Fruit fly (Drosophila melanogaster) whole organism, embryonic: ENCODE results near the gene Traf4.

Source experiments
- Adf1 ChIP-seq: fragments of 200-800 bp; sonication (Bioruptor generic); IDR thresholded peaks from 2 replicates; pipeline ENCODE4 v1.3.6; 2022; ENCODE audit warnings: missing biosample characterization, missing genetic modification characterization
- Bgb ChIP-seq: fragments of 200-800 bp; sonication (Bioruptor generic); IDR thresholded peaks from 2 replicates; pipeline ENCODE4 v1.3.6; 2022; ENCODE audit warnings: missing biosample characterization, missing genetic modification characterization; ENCODE audit not compliant: partially characterized antibody
- Bteb2 ChIP-seq: fragments of 200-800 bp; sonication (Bioruptor generic); optimal IDR thresholded peaks from 2 replicates; lab custom pipeline; 2016; ENCODE audit warnings: missing biosample characterization, missing genetic modification characterization
- CG10543 ChIP-seq: fragments of 200-800 bp; sonication (Bioruptor generic); optimal IDR thresholded peaks from 3 replicates; lab custom pipeline; 2017; ENCODE audit warnings: missing biosample characterization, mild to moderate bottlenecking, missing genetic modification characterization, moderate library complexity
- CG11085 ChIP-seq: fragments of 200-800 bp; sonication (Bioruptor generic); IDR thresholded peaks from 2 replicates; pipeline ENCODE4 v1.3.6; 2022; ENCODE audit warnings: missing biosample characterization, missing genetic modification characterization
- CG11247 ChIP-seq: fragments of 200-800 bp; sonication (Bioruptor generic); IDR thresholded peaks from 2 replicates; pipeline ENCODE4 v1.3.6; 2022; ENCODE audit warnings: missing biosample characterization, missing genetic modification characterization
- CG11504 ChIP-seq: fragments of 200-800 bp; sonication (Bioruptor generic); optimal IDR thresholded peaks from 3 replicates; lab custom pipeline; 2019; ENCODE audit warnings: missing biosample characterization, mild to moderate bottlenecking, missing genetic modification characterization, moderate library complexity
- CG11560 ChIP-seq: fragments of 200-800 bp; sonication (Bioruptor generic); IDR thresholded peaks from 3 replicates; pipeline ENCODE4 v1.3.6; 2022; ENCODE audit warnings: missing biosample characterization, missing genetic modification characterization
- CG12071 ChIP-seq: fragments of 200-800 bp; sonication (Bioruptor generic); optimal IDR thresholded peaks from 3 replicates; lab custom pipeline; 2018; ENCODE audit warnings: missing biosample characterization, mild to moderate bottlenecking, missing genetic modification characterization
- CG12391 ChIP-seq: fragments of 200-800 bp; sonication (Bioruptor generic); optimal IDR thresholded peaks from 3 replicates; lab custom pipeline; 2018; ENCODE audit warnings: missing biosample characterization, mild to moderate bottlenecking, missing genetic modification characterization, moderate library complexity
- CG13624 ChIP-seq: fragments of 200-800 bp; sonication (Bioruptor generic); optimal IDR thresholded peaks from 2 replicates; lab custom pipeline; 2016; ENCODE audit warnings: missing biosample characterization, missing genetic modification characterization
- CG14050 ChIP-seq: fragments of 200-800 bp; sonication (Bioruptor generic); IDR thresholded peaks from 3 replicates; pipeline ENCODE4 v1.3.6; 2022; ENCODE audit warnings: missing biosample characterization, missing genetic modification characterization
- CG15011 ChIP-seq: fragments of 200-800 bp; sonication (Bioruptor generic); optimal IDR thresholded peaks from 3 replicates; lab custom pipeline; 2018; ENCODE audit warnings: missing biosample characterization, mild to moderate bottlenecking, missing genetic modification characterization
- CG1602 ChIP-seq: fragments of 200-800 bp; sonication (Bioruptor generic); optimal IDR thresholded peaks from 3 replicates; lab custom pipeline; 2016; ENCODE audit warnings: missing biosample characterization, missing genetic modification characterization
- CG16863 ChIP-seq: fragments of 200-800 bp; sonication (Bioruptor generic); optimal IDR thresholded peaks from 3 replicates; lab custom pipeline; 2016; ENCODE audit warnings: missing biosample characterization, missing genetic modification characterization
- CG1832 ChIP-seq: fragments of 200-800 bp; sonication (Bioruptor generic); optimal IDR thresholded peaks from 2 replicates; lab custom pipeline; 2017; ENCODE audit warnings: missing biosample characterization, mild to moderate bottlenecking, missing genetic modification characterization, inconsistent platforms
- CG2116 ChIP-seq: fragments of 200-800 bp; sonication (Bioruptor generic); optimal IDR thresholded peaks from 3 replicates; lab custom pipeline; 2018; ENCODE audit warnings: missing biosample characterization, mild to moderate bottlenecking, missing genetic modification characterization
- CG2202 ChIP-seq: fragments of 200-800 bp; sonication (Bioruptor generic); optimal IDR thresholded peaks from 2 replicates; lab custom pipeline; 2018; ENCODE audit warnings: missing biosample characterization, mild to moderate bottlenecking, missing genetic modification characterization
- CG2712 ChIP-seq: fragments of 200-800 bp; optimal IDR thresholded peaks from 3 replicates; lab custom pipeline; 2019; ENCODE audit warnings: missing biosample characterization, mild to moderate bottlenecking, missing genetic modification characterization, moderate library complexity
- CG34376 ChIP-seq: fragments of 200-800 bp; sonication (Bioruptor generic); optimal IDR thresholded peaks from 2 replicates; lab custom pipeline; 2018; ENCODE audit warnings: missing biosample characterization, mild to moderate bottlenecking, missing genetic modification characterization
- CG9727 ChIP-seq: fragments of 200-800 bp; sonication (Bioruptor generic); optimal IDR thresholded peaks from 3 replicates; lab custom pipeline; 2017; ENCODE audit warnings: missing biosample characterization, mild to moderate bottlenecking, missing genetic modification characterization
- D19B ChIP-seq: fragments of 200-800 bp; sonication (Bioruptor generic); optimal IDR thresholded peaks from 2 replicates; lab custom pipeline; 2017; ENCODE audit warnings: missing biosample characterization, mild to moderate bottlenecking, missing genetic modification characterization
- Dek ChIP-seq: fragments of 200-800 bp; sonication (Bioruptor generic); optimal IDR thresholded peaks from 3 replicates; lab custom pipeline; 2019; ENCODE audit warnings: missing biosample characterization, mild to moderate bottlenecking, missing genetic modification characterization, moderate library complexity
- E2f2 ChIP-seq: fragments of 200-800 bp; sonication (Bioruptor generic); IDR thresholded peaks from 2 replicates; pipeline ENCODE4 v1.3.6; 2022; ENCODE audit warnings: missing biosample characterization, missing genetic modification characterization
- Eip74EF ChIP-seq, 2 experiments: fragments of 200-800 bp in 1 of 2; fragments of >200 bp in 1 of 2; sonication (Bioruptor generic) in 1 of 2; optimal IDR thresholded peaks; 2 replicates each; lab custom pipeline; 2017 to 2019; ENCODE audit warnings: missing biosample characterization in 2 of 2, missing genetic modification characterization in 2 of 2, mild to moderate bottlenecking in 1 of 2, moderate library complexity in 1 of 2
- Gsc ChIP-seq: fragments of 200-800 bp; sonication (Bioruptor generic); IDR thresholded peaks from 2 replicates; pipeline ENCODE4 v1.3.6; 2022; ENCODE audit warnings: missing biosample characterization, missing genetic modification characterization
- HLHmδ ChIP-seq: fragments of 200-800 bp; sonication (Bioruptor generic); optimal IDR thresholded peaks from 2 replicates; lab custom pipeline; 2018; ENCODE audit warnings: missing biosample characterization, mild to moderate bottlenecking, missing genetic modification characterization, moderate library complexity
- Lhr ChIP-seq: fragments of 200-800 bp; sonication (Bioruptor generic); optimal IDR thresholded peaks from 3 replicates; lab custom pipeline; 2017; ENCODE audit warnings: mild to moderate bottlenecking, missing biosample characterization, missing genetic modification reagents, missing genetic modification characterization
- Med ChIP-seq: fragments of 200-800 bp; sonication (Bioruptor generic); peaks from one replicate; lab custom pipeline; 2016; ENCODE audit warnings: missing biosample characterization, missing genetic modification characterization, mild to moderate bottlenecking, inconsistent platforms, moderate library complexity
- NFAT ChIP-seq: fragments of 200-800 bp; sonication (Bioruptor generic); IDR thresholded peaks from 2 replicates; pipeline ENCODE4 v1.3.6; 2022; ENCODE audit warnings: missing biosample characterization, missing genetic modification characterization
- Taf1 ChIP-seq: fragments of 200-800 bp; sonication (Bioruptor generic); IDR thresholded peaks from 2 replicates; pipeline ENCODE4 v1.3.6; 2022; ENCODE audit warnings: missing biosample characterization, missing genetic modification characterization
- Xrp1 ChIP-seq: fragments of 200-800 bp; sonication (Bioruptor generic); IDR thresholded peaks from 2 replicates; pipeline ENCODE4 v1.3.6; 2022; ENCODE audit warnings: missing biosample characterization, missing genetic modification characterization
- ash1 ChIP-seq: fragments of 200-800 bp; sonication (Bioruptor generic); optimal IDR thresholded peaks from 2 replicates; lab custom pipeline; 2018; ENCODE audit warnings: missing biosample characterization, mild to moderate bottlenecking, missing genetic modification characterization
- esg ChIP-seq: fragments of 200-800 bp; sonication (Bioruptor generic); conservative IDR thresholded peaks from 2 replicates; pipeline ENCODE4 v1.3.6; 2022; ENCODE audit warnings: missing biosample characterization, missing genetic modification characterization
- jing ChIP-seq: fragments of 200-800 bp; sonication (Bioruptor generic); optimal IDR thresholded peaks from 2 replicates; lab custom pipeline; 2018; ENCODE audit warnings: missing biosample characterization, mild to moderate bottlenecking, missing genetic modification characterization
- kay ChIP-seq: fragments of 200-800 bp; sonication (Bioruptor generic); optimal IDR thresholded peaks from 2 replicates; lab custom pipeline; 2016; ENCODE audit warnings: missing biosample characterization, missing genetic modification characterization
- maf-S ChIP-seq: fragments of 200-800 bp; sonication (Bioruptor generic); optimal IDR thresholded peaks from 2 replicates; lab custom pipeline; 2016; ENCODE audit warnings: missing biosample characterization, missing genetic modification characterization
- mld ChIP-seq: fragments of 200-800 bp; sonication (Bioruptor generic); IDR thresholded peaks from 3 replicates; pipeline ENCODE4 v1.3.6; 2022; ENCODE audit warnings: missing biosample characterization, missing genetic modification characterization; ENCODE audit not compliant: partially characterized antibody
- nerfin-2 ChIP-seq: fragments of 200-800 bp; sonication (Bioruptor generic); IDR thresholded peaks from 2 replicates; pipeline ENCODE4 v1.3.6; 2022; ENCODE audit warnings: missing biosample characterization, missing genetic modification characterization; ENCODE audit not compliant: partially characterized antibody
- pita ChIP-seq: fragments of 200-800 bp; sonication (Bioruptor generic); optimal IDR thresholded peaks from 2 replicates; lab custom pipeline; 2017; ENCODE audit warnings: missing biosample characterization, mild to moderate bottlenecking, missing genetic modification characterization
- prd ChIP-seq, 3 experiments: fragments of >200 bp in 2 of 3; fragments of 200-800 bp in 1 of 3; sonication (Bioruptor generic) in 1 of 3; optimal IDR thresholded peaks in 2 of 3; IDR thresholded peaks in 1 of 3; 2 replicates in 2 of 3; 3 replicates in 1 of 3; pipeline versions ENCODE4 v1.3.6 to Lab custom; 2017 to 2022; ENCODE audit warnings: missing biosample characterization in 1 of 3, missing genetic modification characterization in 1 of 3
- ssp ChIP-seq: fragments of 200-800 bp; sonication (Bioruptor generic); IDR thresholded peaks from 2 replicates; pipeline ENCODE4 v1.3.6; 2022; ENCODE audit warnings: missing biosample characterization, missing genetic modification characterization
- tll ChIP-seq, 2 experiments: fragments of 200-800 bp in 1 of 2; fragments of >200 bp in 1 of 2; sonication (Bioruptor generic) in 1 of 2; optimal IDR thresholded peaks; 2 replicates each; lab custom pipeline; 2017 to 2019; ENCODE audit warnings: missing biosample characterization in 2 of 2, missing genetic modification characterization in 2 of 2, mild to moderate bottlenecking in 1 of 2, moderate library complexity in 1 of 2
- tna ChIP-seq: fragments of 200-800 bp; sonication (Bioruptor generic); IDR thresholded peaks from 2 replicates; pipeline ENCODE4 v1.3.6; 2022; ENCODE audit warnings: missing biosample characterization, missing genetic modification characterization; ENCODE audit not compliant: partially characterized antibody
- twi ChIP-seq: fragments of 200-800 bp; optimal IDR thresholded peaks from 2 replicates; lab custom pipeline; 2019; ENCODE audit warnings: missing biosample characterization, mild to moderate bottlenecking, missing genetic modification characterization, moderate library complexity
- usp ChIP-seq: fragments of >200 bp; optimal IDR thresholded peaks from 2 replicates; lab custom pipeline; 2017; ENCODE audit warnings: missing biosample characterization, missing genetic modification characterization
- vvl ChIP-seq: fragments of 200-800 bp; sonication (Bioruptor generic); IDR thresholded peaks from 2 replicates; pipeline ENCODE4 v1.3.6; 2022; ENCODE audit warnings: missing biosample characterization, missing genetic modification characterization
- zf30C ChIP-seq: fragments of 200-800 bp; sonication (Bioruptor generic); optimal IDR thresholded peaks from 3 replicates; lab custom pipeline; 2018; ENCODE audit warnings: missing biosample characterization, mild to moderate bottlenecking, missing genetic modification characterization

Traf4 gene

DNA sequence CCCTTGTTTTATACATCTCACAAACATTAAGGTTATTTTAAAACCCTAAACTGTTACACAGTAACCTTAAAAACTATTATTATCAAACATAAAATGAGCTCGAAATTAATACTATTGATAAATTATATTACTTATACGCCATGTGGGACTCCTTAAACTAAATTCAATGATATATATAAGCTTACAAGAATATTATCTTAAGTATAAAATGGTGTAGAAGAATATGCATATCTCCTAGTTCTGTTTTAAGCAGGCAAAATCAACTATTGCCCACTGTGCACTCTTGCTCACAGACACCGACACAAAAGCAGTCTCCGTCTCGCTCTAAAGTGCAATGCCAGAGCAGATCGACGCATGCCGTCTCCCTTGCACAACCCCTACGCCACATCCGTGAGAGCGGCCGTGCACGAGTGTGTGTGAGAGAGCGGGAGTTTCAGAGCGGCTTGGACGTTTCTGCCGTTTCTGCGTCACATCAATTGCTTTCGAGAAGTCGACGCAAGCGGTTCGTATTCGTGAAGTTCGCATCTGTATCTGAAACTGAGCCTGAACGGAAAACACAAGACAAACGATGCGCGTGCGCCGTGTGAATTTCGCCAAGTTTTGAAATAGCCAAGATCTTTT is 9.9 kb downstream of the Traf4 start (continued):
- TF ChIP-seq Adf1: 0 out of 2 replicates have a peak, but pooled peaks have one; percentile 25
- TF ChIP-seq CG10543 (GFP tag; lab: Kevin White, UChicago): peak; percentile 22
- peak; percentile 78 for TF ChIP-seq CG11504 (tag; lab: Kevin White, UChicago)
- TF ChIP-seq CG12071 (GFP tag; lab: Kevin White, UChicago): no peak
- no peak for TF ChIP-seq D19B
- TF ChIP-seq zf30C: no peak
- TF ChIP-seq twi (tag; lab: Kevin White, UChicago): peak; percentile 78
- TF ChIP-seq CG15011 (GFP tag; lab: Kevin White, UChicago): peak; percentile 24
- no peak for TF ChIP-seq CG11247 (GFP tag; lab: Robert Waterston, UW)
- no peak for TF ChIP-seq nerfin-2 (GFP tag; lab: Robert Waterston, UW)
- TF ChIP-seq usp (GFP tag; lab: Kevin White, UChicago): no peak
- TF ChIP-seq Xrp1 (GFP tag; lab: Robert Waterston, UW): peak; percentile 64
- no peak for TF ChIP-seq jing
- peak; percentile 62 for TF ChIP-seq CG2202 (tag; lab: Kevin White, UChicago)
- TF ChIP-seq E2f2 (GFP tag; lab: Robert Waterston, UW): peak; percentile 18; the same call in 1 of the 2 replicates
- TF ChIP-seq ash1 (GFP tag; lab: Kevin White, UChicago): peak; percentile 44
- no peak for TF ChIP-seq CG11560
- TF ChIP-seq CG13624 (GFP tag; lab: Kevin White, UChicago): no peak
- no peak for TF ChIP-seq CG2116 (GFP tag; lab: Kevin White, UChicago)
- peak; percentile 81 for TF ChIP-seq Med (GFP tag; lab: Kevin White, UChicago)
- peak; percentile 92 for TF ChIP-seq CG1832 (GFP tag; lab: Kevin White, UChicago)
- TF ChIP-seq Gsc (GFP tag; lab: Robert Waterston, UW): no peak
- TF ChIP-seq Dek: no peak
- TF ChIP-seq pita (GFP tag; lab: Kevin White, UChicago): no peak
- TF ChIP-seq esg (GFP tag; lab: Robert Waterston, UW): 0 out of 2 replicates have a peak, but pooled peaks have one; percentile 22
- peak; percentile 79 for TF ChIP-seq CG12391 (tag; lab: Kevin White, UChicago)
- TF ChIP-seq prd (optimal IDR thresholded peaks at IDR 0.05; lab: Kevin White, UChicago): no peak
- peak; percentile 65; the same call in 2 of the 3 replicates for TF ChIP-seq prd (GFP tag; IDR thresholded peaks at IDR 0.05; lab: Robert Waterston, UW)
- peak; percentile 86 for TF ChIP-seq CG2712 (tag; lab: Kevin White, UChicago)
- TF ChIP-seq CG9727 (GFP tag; lab: Kevin White, UChicago): peak; percentile 85
- no peak for TF ChIP-seq CG11085 (GFP tag; lab: Robert Waterston, UW)
- TF ChIP-seq CG16863: no peak
- peak; percentile 23 to 67 for TF ChIP-seq tll (GFP tag; optimal IDR thresholded peaks at IDR 0.05; lab: Kevin White, UChicago)
- no peak for TF ChIP-seq Bteb2 (GFP tag; lab: Kevin White, UChicago)
- no peak for TF ChIP-seq NFAT (GFP tag; lab: Robert Waterston, UW)
- TF ChIP-seq CG14050 (GFP tag; lab: Robert Waterston, UW): no peak
- TF ChIP-seq Eip74EF (GFP tag; optimal IDR thresholded peaks at IDR 0.05; lab: Kevin White, UChicago): peak in 1 of 2 experiments; percentile 74
- no peak for TF ChIP-seq maf-S
- 0 out of 2 replicates have a peak, but pooled peaks have one; percentile 17 for TF ChIP-seq tna
- no peak for TF ChIP-seq ssp (GFP tag; lab: Robert Waterston, UW)
- peak; percentile 6 for TF ChIP-seq kay (GFP tag; lab: Kevin White, UChicago)
- TF ChIP-seq vvl (GFP tag; lab: Robert Waterston, UW): peak; percentile 58
- TF ChIP-seq CG1602 (GFP tag; lab: Kevin White, UChicago): peak; percentile 53
- TF ChIP-seq HLHmδ (GFP tag; lab: Kevin White, UChicago): peak; percentile 90
- no peak for TF ChIP-seq mld (GFP tag; lab: Robert Waterston, UW)
- peak; percentile 60; the same call in 1 of the 2 replicates for TF ChIP-seq Bgb (GFP tag; lab: Robert Waterston, UW)
- TF ChIP-seq Taf1 (GFP tag; lab: Robert Waterston, UW): no peak
- no peak for TF ChIP-seq CG34376 (GFP tag; lab: Kevin White, UChicago)
- TF ChIP-seq Lhr (GFP tag; lab: Kevin White, UChicago): peak; percentile 53
